Fruit fly (Drosophila melanogaster) whole organism, embryonic: ENCODE results near the gene CG11454.

Experiments
- B-H2 ChIP-seq: fragments of 200-800 bp; sonication (Bioruptor generic); optimal IDR thresholded peaks from 2 replicates; lab custom pipeline; 2018; ENCODE audit warnings: missing biosample characterization, mild to moderate bottlenecking, missing genetic modification characterization
- CG10209 ChIP-seq: fragments of 200-800 bp; sonication (Bioruptor generic); optimal IDR thresholded peaks from 3 replicates; lab custom pipeline; 2017; ENCODE audit warnings: missing biosample characterization, mild to moderate bottlenecking, missing genetic modification characterization, missing genetic modification reagents
- CG11085 ChIP-seq: fragments of 200-800 bp; sonication (Bioruptor generic); IDR thresholded peaks from 2 replicates; pipeline ENCODE4 v1.3.6; 2022; ENCODE audit warnings: missing biosample characterization, missing genetic modification characterization
- CG12219 ChIP-seq: fragments of 200-800 bp; sonication (Bioruptor generic); optimal IDR thresholded peaks from 3 replicates; lab custom pipeline; 2018; ENCODE audit warnings: missing biosample characterization, mild to moderate bottlenecking, missing genetic modification characterization
- CG12299 ChIP-seq: fragments of 200-800 bp; sonication (Bioruptor generic); optimal IDR thresholded peaks from 2 replicates; lab custom pipeline; 2018; ENCODE audit warnings: missing biosample characterization, mild to moderate bottlenecking, missing genetic modification characterization
- CG13424 ChIP-seq: fragments of 200-800 bp; sonication (Bioruptor generic); optimal IDR thresholded peaks from 2 replicates; lab custom pipeline; 2019; ENCODE audit warnings: missing biosample characterization, mild to moderate bottlenecking, missing genetic modification characterization, moderate library complexity
- CG14860 ChIP-seq: fragments of 200-800 bp; sonication (Bioruptor generic); IDR thresholded peaks from 3 replicates; pipeline ENCODE4 v1.3.6; 2022; ENCODE audit warnings: missing biosample characterization, missing genetic modification characterization; ENCODE audit not compliant: partially characterized antibody
- CG18619 ChIP-seq: fragments of 200-800 bp; sonication (Bioruptor generic); optimal IDR thresholded peaks from 3 replicates; lab custom pipeline; 2017; ENCODE audit warnings: missing biosample characterization, mild to moderate bottlenecking, missing genetic modification characterization
- CG2712 ChIP-seq: fragments of 200-800 bp; optimal IDR thresholded peaks from 3 replicates; lab custom pipeline; 2019; ENCODE audit warnings: missing biosample characterization, mild to moderate bottlenecking, missing genetic modification characterization, moderate library complexity
- CG3065 ChIP-seq: fragments of 200-800 bp; sonication (Bioruptor generic); optimal IDR thresholded peaks from 2 replicates; lab custom pipeline; 2016; ENCODE audit warnings: missing biosample characterization, missing genetic modification characterization
- CG4282 ChIP-seq: fragments of 200-800 bp; sonication (Bioruptor generic); optimal IDR thresholded peaks from 2 replicates; lab custom pipeline; 2016; ENCODE audit warnings: missing biosample characterization, missing genetic modification characterization
- CG4328 ChIP-seq: fragments of 200-800 bp; sonication (Bioruptor generic); optimal IDR thresholded peaks from 3 replicates; lab custom pipeline; 2017; ENCODE audit warnings: missing biosample characterization, missing genetic modification reagents, missing genetic modification characterization
- CG6254 ChIP-seq: fragments of 200-800 bp; sonication (Bioruptor generic); optimal IDR thresholded peaks from 3 replicates; lab custom pipeline; 2017; ENCODE audit warnings: mild to moderate bottlenecking, missing biosample characterization, missing genetic modification reagents, missing genetic modification characterization
- CG6683 ChIP-seq: fragments of 200-800 bp; sonication (Bioruptor generic); optimal IDR thresholded peaks from 2 replicates; lab custom pipeline; 2017; ENCODE audit warnings: missing biosample characterization, mild to moderate bottlenecking, missing genetic modification characterization, missing genetic modification reagents
- Chrac-16 ChIP-seq: fragments of 200-800 bp; sonication (Bioruptor generic); optimal IDR thresholded peaks from 3 replicates; lab custom pipeline; 2016; ENCODE audit warnings: missing biosample characterization, missing genetic modification characterization
- CoRest ChIP-seq: fragments of 200-800 bp; sonication (Bioruptor generic); optimal IDR thresholded peaks from 3 replicates; lab custom pipeline; 2018; ENCODE audit warnings: missing biosample characterization, mild to moderate bottlenecking, missing genetic modification characterization, moderate library complexity
- D ChIP-seq, 2 experiments: fragments of 200-800 bp in 1 of 2; fragments of >200 bp in 1 of 2; sonication (Bioruptor generic) in 1 of 2; optimal IDR thresholded peaks; 2 replicates in 1 of 2; 3 replicates in 1 of 2; lab custom pipeline; 2017; ENCODE audit warnings: mild to moderate bottlenecking in 1 of 2, missing biosample characterization in 1 of 2, missing genetic modification characterization in 1 of 2, missing genetic modification reagents in 1 of 2
- Dek ChIP-seq: fragments of 200-800 bp; sonication (Bioruptor generic); optimal IDR thresholded peaks from 3 replicates; lab custom pipeline; 2019; ENCODE audit warnings: missing biosample characterization, mild to moderate bottlenecking, missing genetic modification characterization, moderate library complexity
- Fer2 ChIP-seq: fragments of 200-800 bp; sonication (Bioruptor generic); optimal IDR thresholded peaks from 2 replicates; lab custom pipeline; 2018; ENCODE audit warnings: missing biosample characterization, mild to moderate bottlenecking, missing genetic modification characterization, moderate library complexity
- HLH54F ChIP-seq: fragments of 200-800 bp; sonication (Bioruptor generic); optimal IDR thresholded peaks from 3 replicates; lab custom pipeline; 2016; ENCODE audit warnings: missing biosample characterization, missing genetic modification characterization
- HmgZ ChIP-seq: fragments of 200-800 bp; sonication (Bioruptor generic); optimal IDR thresholded peaks from 2 replicates; lab custom pipeline; 2018; ENCODE audit warnings: missing biosample characterization, mild to moderate bottlenecking, missing genetic modification characterization
- Kr ChIP-seq: fragments of 200-800 bp; sonication (Bioruptor generic); optimal IDR thresholded peaks from 2 replicates; lab custom pipeline; 2017; ENCODE audit warnings: missing biosample characterization, mild to moderate bottlenecking, missing genetic modification characterization
- Meics ChIP-seq: fragments of 200-800 bp; sonication (Bioruptor generic); optimal IDR thresholded peaks from 2 replicates; lab custom pipeline; 2017; ENCODE audit warnings: missing biosample characterization, mild to moderate bottlenecking, missing genetic modification characterization
- NFAT ChIP-seq: fragments of 200-800 bp; sonication (Bioruptor generic); IDR thresholded peaks from 2 replicates; pipeline ENCODE4 v1.3.6; 2022; ENCODE audit warnings: missing biosample characterization, missing genetic modification characterization
- NK7.1 ChIP-seq: fragments of 200-800 bp; sonication (Bioruptor generic); optimal IDR thresholded peaks from 3 replicates; lab custom pipeline; 2016; ENCODE audit warnings: missing biosample characterization, missing genetic modification characterization
- Nf-YB ChIP-seq: fragments of 200-800 bp; sonication (Bioruptor generic); optimal IDR thresholded peaks from 3 replicates; lab custom pipeline; 2019; ENCODE audit warnings: missing biosample characterization, mild to moderate bottlenecking, missing genetic modification characterization, moderate library complexity
- Side ChIP-seq: fragments of 200-800 bp; sonication (Bioruptor generic); optimal IDR thresholded peaks from 2 replicates; lab custom pipeline; 2016; ENCODE audit warnings: missing biosample characterization, missing genetic modification characterization
- Sry-δ ChIP-seq: fragments of 200-800 bp; sonication (Bioruptor generic); optimal IDR thresholded peaks from 2 replicates; lab custom pipeline; 2016; ENCODE audit warnings: missing biosample characterization, missing genetic modification characterization
- ase ChIP-seq: fragments of 200-800 bp; sonication (Bioruptor generic); IDR thresholded peaks from 3 replicates; pipeline ENCODE4 v1.3.6; 2022; ENCODE audit warnings: missing biosample characterization, missing genetic modification characterization
- chn ChIP-seq: fragments of 200-800 bp; sonication (Bioruptor generic); optimal IDR thresholded peaks from 2 replicates; lab custom pipeline; 2016; ENCODE audit warnings: missing biosample characterization, missing genetic modification characterization
- corto ChIP-seq: fragments of 200-800 bp; sonication (Bioruptor generic); optimal IDR thresholded peaks from 2 replicates; lab custom pipeline; 2016; ENCODE audit warnings: missing biosample characterization, mild to moderate bottlenecking, missing genetic modification characterization, moderate library complexity
- ems ChIP-seq: fragments of 200-800 bp; sonication (Bioruptor generic); optimal IDR thresholded peaks from 3 replicates; lab custom pipeline; 2016; ENCODE audit warnings: missing biosample characterization, missing genetic modification characterization
- exex ChIP-seq: fragments of 200-800 bp; sonication (Bioruptor generic); optimal IDR thresholded peaks from 4 replicates; lab custom pipeline; 2018; ENCODE audit warnings: missing biosample characterization, mild to moderate bottlenecking, missing genetic modification characterization, moderate library complexity
- gro ChIP-seq: fragments of 200-800 bp; sonication (Bioruptor generic); optimal IDR thresholded peaks from 2 replicates; lab custom pipeline; 2016; ENCODE audit warnings: missing biosample characterization, missing genetic modification characterization
- gsb-n ChIP-seq: fragments of 200-800 bp; sonication (Bioruptor generic); optimal IDR thresholded peaks from 3 replicates; lab custom pipeline; 2018; ENCODE audit warnings: missing biosample characterization, mild to moderate bottlenecking, missing genetic modification characterization
- her ChIP-seq: fragments of 200-800 bp; sonication (Bioruptor generic); optimal IDR thresholded peaks from 2 replicates; lab custom pipeline; 2016; ENCODE audit warnings: missing biosample characterization, missing genetic modification characterization
- knrl ChIP-seq: fragments of 200-800 bp; sonication (Bioruptor generic); IDR thresholded peaks from 3 replicates; pipeline ENCODE4 v1.3.6; 2022; ENCODE audit warnings: missing biosample characterization, missing genetic modification characterization; ENCODE audit not compliant: partially characterized antibody
- oc ChIP-seq: fragments of 200-800 bp; sonication (Bioruptor generic); optimal IDR thresholded peaks from 2 replicates; lab custom pipeline; 2018; ENCODE audit warnings: missing biosample characterization, mild to moderate bottlenecking, missing genetic modification characterization, moderate library complexity
- org-1 ChIP-seq: fragments of 200-800 bp; sonication (Bioruptor generic); optimal IDR thresholded peaks from 2 replicates; lab custom pipeline; 2017; ENCODE audit warnings: missing biosample characterization, missing genetic modification characterization
- phol ChIP-seq: fragments of 200-800 bp; sonication (Bioruptor generic); optimal IDR thresholded peaks from 3 replicates; lab custom pipeline; 2018; ENCODE audit warnings: missing biosample characterization, mild to moderate bottlenecking, missing genetic modification characterization, moderate library complexity
- pnt ChIP-seq: fragments of 200-800 bp; sonication (Bioruptor generic); optimal IDR thresholded peaks from 3 replicates; lab custom pipeline; 2016; ENCODE audit warnings: missing biosample characterization, missing genetic modification characterization
- pros ChIP-seq: fragments of 200-800 bp; sonication (Bioruptor generic); optimal IDR thresholded peaks from 3 replicates; lab custom pipeline; 2019; ENCODE audit warnings: missing biosample characterization, mild to moderate bottlenecking, missing genetic modification characterization, moderate library complexity
- run ChIP-seq: fragments of 200-800 bp; sonication (Bioruptor generic); optimal IDR thresholded peaks from 3 replicates; lab custom pipeline; 2018; ENCODE audit warnings: missing biosample characterization, mild to moderate bottlenecking, missing genetic modification characterization
- sob ChIP-seq: fragments of 200-800 bp; sonication (Bioruptor generic); IDR thresholded peaks from 2 replicates; pipeline ENCODE4 v1.3.6; 2022; ENCODE audit warnings: missing biosample characterization, missing genetic modification characterization
- sqz ChIP-seq: fragments of 200-800 bp; sonication (Bioruptor generic); optimal IDR thresholded peaks from 3 replicates; lab custom pipeline; 2018; ENCODE audit warnings: missing biosample characterization, mild to moderate bottlenecking, missing genetic modification characterization
- tx ChIP-seq: fragments of 200-800 bp; sonication (Bioruptor generic); optimal IDR thresholded peaks from 2 replicates; lab custom pipeline; 2016; ENCODE audit warnings: missing biosample characterization, missing genetic modification characterization
- unpg ChIP-seq: fragments of 200-800 bp; sonication (Bioruptor generic); optimal IDR thresholded peaks from 3 replicates; lab custom pipeline; 2018; ENCODE audit warnings: missing biosample characterization, mild to moderate bottlenecking, missing genetic modification characterization, moderate library complexity

CG11454 gene

dm6 chr2L:166115-167069 is 23.3 kb downstream of the CG11454 start (continued):
- TF ChIP-seq chn (GFP tag; lab: Kevin White, UChicago) (peak; percentile 38), CG2712 (tag; lab: Kevin White, UChicago) (peak; percentile 61), Nf-YB (GFP tag; lab: Kevin White, UChicago) (peak; percentile 36), CG13424 (tag; lab: Kevin White, UChicago) (peak; percentile 62), CoRest (peak; percentile 57), NFAT (GFP tag; lab: Robert Waterston, UW) (no peak), corto (peak; percentile 97), pnt (GFP tag; lab: Kevin White, UChicago) (no peak), her (GFP tag; lab: Kevin White, UChicago) (peak; percentile 68), D (optimal IDR thresholded peaks at IDR 0.05; lab: Kevin White, UChicago) (no peak), D (GFP tag; optimal IDR thresholded peaks at IDR 0.05; lab: Kevin White, UChicago) (peak; percentile 61), Chrac-16 (no peak), CG12219 (peak; percentile 72), gsb-n (tag; lab: Kevin White, UChicago) (peak; percentile 59), pros (peak; percentile 85), ase (GFP tag; lab: Robert Waterston, UW) (no peak), B-H2 (GFP tag; lab: Kevin White, UChicago) (peak; percentile 96), ems (GFP tag; lab: Kevin White, UChicago) (peak; percentile 58), Dek (tag; lab: Kevin White, UChicago) (peak; percentile 62), HLH54F (GFP tag; lab: Kevin White, UChicago) (peak; percentile 49), NK7.1 (GFP tag; lab: Kevin White, UChicago) (peak; percentile 57), Side (GFP tag; lab: Kevin White, UChicago) (peak; percentile 87), sqz (GFP tag; lab: Kevin White, UChicago) (peak; percentile 99), Meics (GFP tag; lab: Kevin White, UChicago) (peak; percentile 80), CG6683 (GFP tag; lab: Kevin White, UChicago) (peak; percentile 90), CG14860 (no peak), oc (tag; lab: Kevin White, UChicago) (peak; percentile 21), Kr (GFP tag; lab: Kevin White, UChicago) (peak; percentile 87), exex (peak; percentile 82), CG11085 (no peak), Sry-δ (GFP tag; lab: Kevin White, UChicago) (peak; percentile 28), Fer2 (tag; lab: Kevin White, UChicago) (peak; percentile 64), CG12299 (tag; lab: Kevin White, UChicago) (peak; percentile 76), run (tag; lab: Kevin White, UChicago) (peak; percentile 77), knrl (no peak), unpg (GFP tag; lab: Kevin White, UChicago) (peak; percentile 68), gro (GFP tag; lab: Kevin White, UChicago) (peak; percentile 72), CG6254 (GFP tag; lab: Kevin White, UChicago) (peak; percentile 41), phol (tag; lab: Kevin White, UChicago) (no peak), CG4328 (peak; percentile 90), CG18619 (GFP tag; lab: Kevin White, UChicago) (peak; percentile 81), CG4282 (peak; percentile 67), sob (GFP tag; lab: Robert Waterston, UW) (no peak), HmgZ (tag; lab: Kevin White, UChicago) (peak; percentile 89), tx (GFP tag; lab: Kevin White, UChicago) (peak; percentile 17), org-1 (GFP tag; lab: Kevin White, UChicago) (peak; percentile 81), CG3065 (GFP tag; lab: Kevin White, UChicago) (peak; percentile 26), CG10209 (GFP tag; lab: Kevin White, UChicago) (peak; percentile 83)
